Worm (Caenorhabditis elegans) whole organism, L1 larva: ENCODE results near the gene nhr-16.

Source experiments
- aly-2 ChIP-seq: fragments of 150-350 bp; optimal IDR thresholded peaks from 2 replicates; lab custom pipeline; 2014; ENCODE audit warnings: missing biosample characterization, missing genetic modification characterization
- nhr-12 ChIP-seq: sonication (generic microtip); optimal IDR thresholded peaks from 2 replicates; lab custom pipeline; 2017; ENCODE audit warnings: missing biosample characterization, missing genetic modification characterization
- skn-1 ChIP-seq: fragments of 150-350 bp; optimal IDR thresholded peaks from 2 replicates; lab custom pipeline; 2014; ENCODE audit warnings: missing biosample characterization, missing genetic modification characterization
- snpc-4 ChIP-seq: fragments of 150-350 bp; optimal IDR thresholded peaks from 2 replicates; lab custom pipeline; 2014; ENCODE audit warnings: missing biosample characterization, missing genetic modification characterization
- unc-62 ChIP-seq: fragments of 150-350 bp; optimal IDR thresholded peaks from 2 replicates; lab custom pipeline; 2014; ENCODE audit warnings: missing biosample characterization, missing genetic modification reagents, missing genetic modification characterization
- unc-86 ChIP-seq: sonication (generic microtip); optimal IDR thresholded peaks from 2 replicates; lab custom pipeline; 2016; ENCODE audit warnings: missing genetic modification characterization, missing compliant biosample characterization

- TF ChIP-seq skn-1 (tag; lab: Kevin White, UChicago): no peak
- TF ChIP-seq aly-2 (tag; lab: Kevin White, UChicago): no peak
- no peak for TF ChIP-seq nhr-12 (tag; lab: Kevin White, UChicago)
- no peak for TF ChIP-seq unc-62
- no peak for TF ChIP-seq snpc-4
- no peak for TF ChIP-seq unc-86 (tag; lab: Kevin White, UChicago)
Measured at ce11 chrII:4428121-4428520, 10.5 kb upstream of the nhr-16 start.
